Worm (Caenorhabditis elegans) whole organism, L1 larva: Measurements from ENCODE around the gene rpl-23.

ENCODE experiments used
- C16A3.4 ChIP-seq: fragments of 150-350 bp; optimal IDR thresholded peaks from 2 replicates; lab custom pipeline; 2014; ENCODE audit warnings: missing biosample characterization, missing genetic modification characterization
- C34B4.2 ChIP-seq: sonication (generic microtip); optimal IDR thresholded peaks from 2 replicates; lab custom pipeline; 2017; ENCODE audit warnings: mild to moderate bottlenecking, missing genetic modification characterization, missing compliant biosample characterization
- Y116A8C.19 ChIP-seq: sonication (generic microtip); optimal IDR thresholded peaks from 2 replicates; lab custom pipeline; 2016; ENCODE audit warnings: missing compliant biosample characterization, missing genetic modification characterization, borderline replicate concordance
- alr-1 ChIP-seq: fragments of 200-800 bp; sonication (Bioruptor generic); optimal IDR thresholded peaks from 2 replicates; lab custom pipeline; 2018; ENCODE audit warnings: borderline replicate concordance, mild to moderate bottlenecking, missing genetic modification characterization, missing compliant biosample characterization
- aly-2 ChIP-seq: fragments of 150-350 bp; optimal IDR thresholded peaks from 2 replicates; lab custom pipeline; 2014; ENCODE audit warnings: missing biosample characterization, missing genetic modification characterization
- blmp-1 ChIP-seq: fragments of 150-350 bp; optimal IDR thresholded peaks from 2 replicates; lab custom pipeline; 2014; ENCODE audit warnings: missing biosample characterization, missing genetic modification characterization
- ceh-63 ChIP-seq: fragments of 200-800 bp; sonication (Bioruptor generic); optimal IDR thresholded peaks from 2 replicates; lab custom pipeline; 2018; ENCODE audit warnings: mild to moderate bottlenecking, missing genetic modification characterization, missing compliant biosample characterization
- ceh-88 ChIP-seq: fragments of 200-800 bp; sonication (Bioruptor generic); IDR thresholded peaks from 2 replicates; pipeline ENCODE4 v1.3.6; 2022; ENCODE audit warnings: missing genetic modification characterization, missing compliant biosample characterization
- ceh-90 ChIP-seq: sonication (generic microtip); optimal IDR thresholded peaks from 2 replicates; lab custom pipeline; 2016; ENCODE audit warnings: missing genetic modification characterization, missing compliant biosample characterization
- dpl-1 ChIP-seq, 3 experiments: fragments of 150-350 bp in 2 of 3; sonication (generic microtip) in 1 of 3; optimal IDR thresholded peaks; 2 replicates each; lab custom pipeline; 2014 to 2017; ENCODE audit warnings: missing biosample characterization in 3 of 3, missing genetic modification characterization in 3 of 3, missing genetic modification reagents in 3 of 3
- dsc-1 ChIP-seq: sonication (generic microtip); optimal IDR thresholded peaks from 2 replicates; lab custom pipeline; 2016; ENCODE audit warnings: mild to moderate bottlenecking, missing genetic modification characterization, missing compliant biosample characterization
- efl-1 ChIP-seq, 4 experiments: fragments of 150-350 bp; optimal IDR thresholded peaks in 3 of 4; peaks in 1 of 4; 1 replicate in 1 of 4; 2 replicates in 3 of 4; lab custom pipeline; 2014; ENCODE audit warnings: missing biosample characterization in 2 of 4, missing genetic modification characterization in 2 of 4, missing genetic modification reagents in 2 of 4
- egl-13 ChIP-seq: sonication (generic microtip); optimal IDR thresholded peaks from 2 replicates; lab custom pipeline; 2016; ENCODE audit warnings: missing genotype, missing genetic modification reagents, missing genetic modification characterization, missing compliant biosample characterization
- egl-27 ChIP-seq, 2 experiments: fragments of 150-350 bp in 1 of 2; sonication (generic microtip); optimal IDR thresholded peaks; 3 replicates each; lab custom pipeline; 2017 to 2018; ENCODE audit warnings: missing biosample characterization in 2 of 2, missing genetic modification characterization in 2 of 2, missing genetic modification reagents in 2 of 2
- elt-2 ChIP-seq: sonication (generic microtip); optimal IDR thresholded peaks from 2 replicates; lab custom pipeline; 2016; ENCODE audit warnings: missing genetic modification characterization, mild to moderate bottlenecking, inconsistent platforms, missing compliant biosample characterization, missing genetic modification reagents
- fkh-10 ChIP-seq: sonication (generic microtip); optimal IDR thresholded peaks from 2 replicates; lab custom pipeline; 2017; ENCODE audit warnings: missing biosample characterization, missing genetic modification reagents, missing genetic modification characterization
- fkh-4 ChIP-seq: sonication (generic microtip); optimal IDR thresholded peaks from 2 replicates; lab custom pipeline; 2016; ENCODE audit warnings: missing compliant biosample characterization, missing genetic modification characterization, borderline replicate concordance
- fkh-8 ChIP-seq: sonication (generic microtip); optimal IDR thresholded peaks from 2 replicates; lab custom pipeline; 2016; ENCODE audit warnings: mild to moderate bottlenecking, missing genetic modification characterization, missing compliant biosample characterization
- grh-1 ChIP-seq: fragments of 200-800 bp; sonication (Bioruptor generic); IDR thresholded peaks from 2 replicates; pipeline ENCODE4 v1.3.6; 2022; ENCODE audit warnings: missing genetic modification reagents, missing genetic modification characterization, missing compliant biosample characterization
- hlh-17 ChIP-seq: fragments of 200-800 bp; sonication (Bioruptor generic); optimal IDR thresholded peaks from 2 replicates; lab custom pipeline; 2018; ENCODE audit warnings: missing genetic modification characterization, mild to moderate bottlenecking, missing compliant biosample characterization, moderate library complexity, borderline replicate concordance
- hlh-4 ChIP-seq: sonication (generic microtip); optimal IDR thresholded peaks from 2 replicates; lab custom pipeline; 2016; ENCODE audit warnings: mild to moderate bottlenecking, missing genetic modification characterization, missing compliant biosample characterization
- irx-1 ChIP-seq: sonication (generic microtip); optimal IDR thresholded peaks from 2 replicates; lab custom pipeline; 2016; ENCODE audit warnings: missing genetic modification characterization, missing compliant biosample characterization
- jun-1 ChIP-seq: fragments of 150-350 bp; optimal IDR thresholded peaks from 2 replicates; lab custom pipeline; 2014; ENCODE audit warnings: missing biosample characterization, missing genetic modification reagents, missing genetic modification characterization
- lin-14 ChIP-seq: fragments of 200-800 bp; sonication (Bioruptor generic); optimal IDR thresholded peaks from 2 replicates; lab custom pipeline; 2018; ENCODE audit warnings: mild to moderate bottlenecking, missing genetic modification characterization, moderate library complexity, missing compliant biosample characterization
- lin-15B ChIP-seq: fragments of 150-350 bp; sonication (generic microtip); optimal IDR thresholded peaks from 3 replicates; lab custom pipeline; 2014; ENCODE audit warnings: missing biosample characterization, missing genetic modification characterization
- lir-3 ChIP-seq: sonication (generic microtip); optimal IDR thresholded peaks from 2 replicates; lab custom pipeline; 2016; ENCODE audit warnings: mild to moderate bottlenecking, missing genetic modification characterization, moderate library complexity, missing compliant biosample characterization; ENCODE audit not compliant: poor library complexity
- mab-9 ChIP-seq: fragments of 200-800 bp; sonication (Bioruptor generic); IDR thresholded peaks from 2 replicates; pipeline ENCODE4 v1.3.6; 2022; ENCODE audit warnings: missing genetic modification reagents, missing genetic modification characterization, missing compliant biosample characterization
- mdl-1 ChIP-seq, 2 experiments: fragments of 150-350 bp; optimal IDR thresholded peaks; 2 replicates each; lab custom pipeline; 2014 to 2017; ENCODE audit warnings: missing biosample characterization in 2 of 2, missing genetic modification characterization in 2 of 2, inconsistent platforms in 1 of 2
- mef-2 ChIP-seq: fragments of 150-350 bp; optimal IDR thresholded peaks from 2 replicates; lab custom pipeline; 2014; ENCODE audit warnings: missing biosample characterization, missing genetic modification characterization
- mep-1 ChIP-seq: fragments of 150-350 bp; optimal IDR thresholded peaks from 2 replicates; lab custom pipeline; 2014; ENCODE audit warnings: missing biosample characterization, missing genetic modification characterization
- nhr-47 ChIP-seq: sonication (generic microtip); optimal IDR thresholded peaks from 2 replicates; lab custom pipeline; 2016; ENCODE audit warnings: mild to moderate bottlenecking, missing genetic modification characterization, moderate library complexity, missing compliant biosample characterization
- nhr-77 ChIP-seq: fragments of 150-350 bp; optimal IDR thresholded peaks from 2 replicates; lab custom pipeline; 2014; ENCODE audit warnings: missing biosample characterization, missing genetic modification characterization
- nhr-85 ChIP-seq: sonication (generic microtip); peaks from one replicate; lab custom pipeline; 2016; ENCODE audit warnings: missing genetic modification characterization, inconsistent platforms, missing compliant biosample characterization
- nhr-90 ChIP-seq: sonication (generic microtip); optimal IDR thresholded peaks from 2 replicates; lab custom pipeline; 2016; ENCODE audit warnings: mild to moderate bottlenecking, missing genetic modification characterization, missing compliant biosample characterization; ENCODE audit not compliant: poor library complexity
- skn-1 ChIP-seq: fragments of 150-350 bp; optimal IDR thresholded peaks from 2 replicates; lab custom pipeline; 2014; ENCODE audit warnings: missing biosample characterization, missing genetic modification characterization
- snpc-4 ChIP-seq: fragments of 150-350 bp; optimal IDR thresholded peaks from 2 replicates; lab custom pipeline; 2014; ENCODE audit warnings: missing biosample characterization, missing genetic modification characterization
- sox-4 ChIP-seq: sonication (generic microtip); optimal IDR thresholded peaks from 2 replicates; lab custom pipeline; 2016; ENCODE audit warnings: missing genetic modification characterization, missing compliant biosample characterization
- swsn-7 ChIP-seq: sonication (generic microtip); optimal IDR thresholded peaks from 2 replicates; lab custom pipeline; 2016; ENCODE audit warnings: missing genetic modification characterization, missing compliant biosample characterization
- tlp-1 ChIP-seq: fragments of 150-350 bp; optimal IDR thresholded peaks from 2 replicates; lab custom pipeline; 2014; ENCODE audit warnings: missing biosample characterization, missing genetic modification characterization
- unc-130 ChIP-seq: fragments of 150-350 bp; optimal IDR thresholded peaks from 2 replicates; lab custom pipeline; 2017; ENCODE audit warnings: missing biosample characterization, missing genetic modification characterization, inconsistent platforms
- unc-98 ChIP-seq: fragments of 200-800 bp; sonication (Bioruptor generic); IDR thresholded peaks from 2 replicates; pipeline ENCODE4 v1.3.6; 2022; ENCODE audit warnings: missing genetic modification characterization, missing compliant biosample characterization
- vab-15 ChIP-seq: sonication (generic microtip); optimal IDR thresholded peaks from 2 replicates; lab custom pipeline; 2017; ENCODE audit warnings: missing genotype, mild to moderate bottlenecking, missing genetic modification characterization, missing compliant biosample characterization
- xbp-1 ChIP-seq: sonication (generic microtip); optimal IDR thresholded peaks from 2 replicates; lab custom pipeline; 2016; ENCODE audit warnings: missing genetic modification characterization, missing compliant biosample characterization
- ztf-11 ChIP-seq, 2 experiments: sonication (generic microtip); optimal IDR thresholded peaks; 2 replicates each; lab custom pipeline; 2016 to 2017; ENCODE audit warnings: missing genetic modification characterization in 2 of 2, missing biosample characterization in 1 of 2, missing compliant biosample characterization in 1 of 2

rpl-23 gene

ce11 chrIII:5721888-5722287 lies 16.0 kb upstream of the rpl-23 start (continued):
- TF ChIP-seq elt-2 (peak; percentile 96), vab-15 (no peak), aly-2 (tag; lab: Kevin White, UChicago) (no peak), egl-13 (tag; lab: Kevin White, UChicago) (peak; percentile 80), mab-9 (GFP tag; lab: Robert Waterston, UW) (peak; percentile 60), mep-1 (no peak), dpl-1 (GFP tag; optimal IDR thresholded peaks at IDR 0.05; lab: Kevin White, UChicago) (peak; percentile 81 to 91 (median 90)), lir-3 (tag; lab: Kevin White, UChicago) (peak; percentile 94), ceh-88 (GFP tag; lab: Robert Waterston, UW) (no peak), sox-4 (peak; percentile 93), jun-1 (tag; lab: Kevin White, UChicago) (peak; percentile 61), grh-1 (GFP tag; lab: Robert Waterston, UW) (peak; percentile 65), snpc-4 (tag; lab: Kevin White, UChicago) (no peak), tlp-1 (tag; lab: Kevin White, UChicago) (no peak), nhr-47 (tag; lab: Kevin White, UChicago) (peak; percentile 88), lin-15B (tag; lab: Kevin White, UChicago) (peak; percentile 4), nhr-77 (tag; lab: Kevin White, UChicago) (peak; percentile 22), ceh-63 (GFP tag; lab: Kevin White, UChicago) (no peak), egl-27 (tag; optimal IDR thresholded peaks at IDR 0.05; lab: Kevin White, UChicago) (no peak), C16A3.4 (tag; lab: Kevin White, UChicago) (peak; percentile 45), mef-2 (tag; lab: Kevin White, UChicago) (no peak), fkh-4 (tag; lab: Kevin White, UChicago) (peak; percentile 93), mdl-1 (tag; optimal IDR thresholded peaks at IDR 0.05; lab: Kevin White, UChicago) (peak in 1 of 2 experiments; percentile 21), hlh-4 (tag; lab: Kevin White, UChicago) (peak; percentile 13), unc-98 (GFP tag; lab: Robert Waterston, UW) (no peak; the same call in 1 of the 2 replicates), hlh-17 (GFP tag; lab: Kevin White, UChicago) (no peak), xbp-1 (peak; percentile 85), skn-1 (peak; percentile 52), irx-1 (tag; lab: Kevin White, UChicago) (peak; percentile 92), swsn-7 (tag; lab: Kevin White, UChicago) (peak; percentile 78), nhr-90 (tag; lab: Kevin White, UChicago) (peak; percentile 93)

ce11 chrIII:5721488-5721887 lies 15.6 kb upstream of the rpl-23 start:
- TF ChIP-seq blmp-1 (tag; lab: Kevin White, UChicago), result peak; percentile 21
- no peak for TF ChIP-seq unc-130

DNA sequence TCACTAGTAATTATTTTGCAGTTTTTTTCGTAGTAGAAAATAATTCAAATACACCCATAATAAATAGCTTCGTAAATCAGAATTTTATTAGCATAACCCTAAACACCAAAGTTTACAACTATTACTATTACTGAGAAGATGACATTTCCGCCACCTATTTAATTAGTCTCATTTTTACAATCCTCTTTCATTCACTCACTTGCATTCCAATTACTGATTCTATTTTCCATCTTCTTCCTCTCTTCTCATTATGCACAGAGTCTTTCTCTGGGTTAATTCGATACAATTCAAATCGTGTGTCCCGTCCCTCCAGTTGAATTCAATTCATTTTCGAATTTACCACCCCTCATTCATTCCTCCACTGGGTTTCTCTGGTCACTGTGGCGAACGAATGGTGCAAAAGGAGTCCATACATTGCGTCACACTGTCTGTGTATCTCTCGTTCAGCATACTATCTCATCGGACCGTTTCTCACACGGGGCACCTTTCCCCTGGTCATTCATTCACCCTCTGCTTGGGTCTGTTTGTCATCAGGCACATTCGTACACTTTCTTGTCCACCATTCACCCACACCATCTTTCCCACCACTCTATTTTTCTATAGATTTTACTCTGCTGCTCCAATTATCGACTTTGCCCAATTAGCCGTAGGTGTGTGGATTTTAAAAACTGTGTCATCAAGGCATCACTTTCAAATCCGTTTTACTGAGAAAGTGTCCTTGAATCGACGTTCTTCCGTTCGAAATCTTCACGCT lies 14.5 kb upstream of the rpl-23 start:
- TF ChIP-seq ceh-63 (GFP tag; lab: Kevin White, UChicago) (no peak), efl-1 (optimal IDR thresholded peaks at IDR 0.05; lab: Kevin White, UChicago) (no peak), efl-1 (GFP tag; optimal IDR thresholded peaks at IDR 0.05 in 1 of 2; lab: Kevin White, UChicago) (peak in 1 of 2 experiments; percentile 60), nhr-85 (tag; lab: Kevin White, UChicago) (peak; percentile 53), C34B4.2 (no peak), ceh-90 (tag; lab: Kevin White, UChicago) (no peak), ztf-11 (tag; optimal IDR thresholded peaks at IDR 0.05; lab: Kevin White, UChicago) (peak in 1 of 2 experiments; percentile 27), Y116A8C.19 (tag; lab: Kevin White, UChicago) (no peak), dsc-1 (tag; lab: Kevin White, UChicago) (no peak), lin-15B (tag; lab: Kevin White, UChicago) (no peak), lin-14 (GFP tag; lab: Kevin White, UChicago) (peak; percentile 54), alr-1 (tag; lab: Kevin White, UChicago) (no peak), fkh-8 (tag; lab: Kevin White, UChicago) (no peak), fkh-10 (GFP tag; lab: Kevin White, UChicago) (no peak)
